Worm (Caenorhabditis elegans): ENCODE measurements around the gene Y72A10A.1.

Gene Y72A10A.1

ce11 chrX:6109288-6109770 is 28.8 kb downstream of the Y72A10A.1 start, which contains the start of gene kynu-1:
kynu-1 (minus strand) TSS chrX:6109338.
- peak; percentile 56 for TF ChIP-seq dve-1 (tag; optimal IDR thresholded peaks at IDR 0.05; ENCODE audit: insufficient read depth)
- peak; percentile 83 for TF ChIP-seq nhr-28 (tag; optimal IDR thresholded peaks at IDR 0.05)
- TF ChIP-seq dmd-6 (GFP tag; IDR thresholded peaks at IDR 0.05): peak; percentile 31; the same call in 1 of the 2 replicates
- TF ChIP-seq aly-2 (tag; optimal IDR thresholded peaks at IDR 0.05): no peak
- TF ChIP-seq nhr-6 (tag; optimal IDR thresholded peaks at IDR 0.05): no peak
- TF ChIP-seq lsy-2 (tag; optimal IDR thresholded peaks at IDR 0.05): peak in 1 of 2 experiments; percentile 27
- no peak for TF ChIP-seq daf-16 (GFP tag; optimal IDR thresholded peaks at IDR 0.05)
- TF ChIP-seq daf-16 (tag; optimal IDR thresholded peaks at IDR 0.05): peak; percentile 45
- TF ChIP-seq hlh-11 (tag; optimal IDR thresholded peaks at IDR 0.05): peak; percentile 50

DNA sequence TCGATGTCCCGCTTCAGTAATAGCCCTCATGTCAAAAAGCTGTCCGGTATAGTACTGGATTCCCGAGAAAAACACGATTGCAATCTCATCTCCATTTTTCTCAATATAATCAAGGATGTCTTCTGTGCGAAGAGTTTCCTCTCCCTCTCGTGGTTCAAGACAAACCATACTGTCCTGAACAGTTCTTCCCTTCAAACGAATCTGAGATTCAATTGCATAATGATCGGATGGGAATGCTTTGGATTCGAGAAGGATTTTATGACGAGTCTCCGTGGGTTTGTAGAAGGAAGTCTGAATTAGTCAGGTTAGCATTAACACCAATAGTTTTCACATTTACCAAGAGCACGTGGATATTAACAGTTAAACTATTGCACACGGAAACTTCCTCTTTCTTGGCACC is 30.2 kb downstream of the Y72A10A.1 start:
- TF ChIP-seq unc-62 (GFP tag; optimal IDR thresholded peaks at IDR 0.05 in 1 of 2) (peak in 1 of 2 experiments; percentile 93), unc-62 (tag; optimal IDR thresholded peaks at IDR 0.05) (no peak), aha-1 (tag) (peak; percentile 31), tag-97 (GFP tag; IDR thresholded peaks at IDR 0.05) (no peak)

DNA sequence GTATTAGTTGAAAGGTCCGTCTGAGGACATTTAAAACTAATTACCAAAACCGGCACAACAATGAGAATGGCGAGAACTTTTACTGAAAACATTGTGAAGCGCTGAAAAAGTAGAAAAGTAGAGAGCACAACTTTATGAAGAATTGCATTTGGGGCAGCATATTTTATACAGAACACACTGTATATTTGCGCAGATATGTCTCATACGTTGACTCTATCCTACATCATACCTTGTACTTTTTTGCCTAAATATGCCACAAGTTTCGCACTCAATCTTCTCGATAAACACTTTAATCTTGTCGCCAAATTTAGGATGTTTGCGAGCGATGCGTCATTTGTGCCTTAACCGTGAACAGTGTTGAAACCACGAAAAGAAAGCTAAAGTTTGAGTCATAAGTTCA is 34.8 kb downstream of the Y72A10A.1 start, which contains the start of gene C15H9.11:
Gene C15H9.11 (minus strand): TSS at position 101 of the 400 bp plus-strand sequence.
- TF ChIP-seq F44E2.7 (GFP tag; IDR thresholded peaks at IDR 0.05) (no peak), dve-1 (tag; optimal IDR thresholded peaks at IDR 0.05; ENCODE audit: insufficient read depth) (no peak), nhr-25 (tag; optimal IDR thresholded peaks at IDR 0.05; ENCODE audit: borderline replicate concordance, insufficient read depth) (no peak), lin-1 (GFP tag; IDR thresholded peaks at IDR 0.05) (no peak), nhr-28 (tag; optimal IDR thresholded peaks at IDR 0.05) (no peak), nhr-41 (GFP tag; IDR thresholded peaks at IDR 0.05) (no peak)

- TF ChIP-seq aha-1 (tag) (peak; percentile 93), gei-8 (GFP tag; optimal IDR thresholded peaks at IDR 0.05) (no peak), R02D3.7 (tag; optimal IDR thresholded peaks at IDR 0.05) (no peak), snpc-1.2 (GFP tag; IDR thresholded peaks at IDR 0.05) (no peak), F10B5.3 (tag; optimal IDR thresholded peaks at IDR 0.05) (no peak), mdt-29 (GFP tag; IDR thresholded peaks at IDR 0.05) (no peak), nhr-28 (tag; optimal IDR thresholded peaks at IDR 0.05) (peak; percentile 65), rbr-2 (tag; optimal IDR thresholded peaks at IDR 0.05) (no peak), dmd-6 (GFP tag; IDR thresholded peaks at IDR 0.05) (peak; percentile 40; the same call in 1 of the 2 replicates), unc-62 (GFP tag; optimal IDR thresholded peaks at IDR 0.05 in 1 of 2) (peak in 1 of 2 experiments; percentile 13), unc-62 (tag; optimal IDR thresholded peaks at IDR 0.05) (no peak), unc-39 (tag; optimal IDR thresholded peaks at IDR 0.05) (no peak), ces-1 (GFP tag; optimal IDR thresholded peaks at IDR 0.05) (no peak), hlh-11 (tag; optimal IDR thresholded peaks at IDR 0.05) (peak; percentile 13), daf-16 (GFP tag; optimal IDR thresholded peaks at IDR 0.05) (no peak), daf-16 (tag; optimal IDR thresholded peaks at IDR 0.05) (peak; percentile 22), dve-1 (tag; optimal IDR thresholded peaks at IDR 0.05; ENCODE audit: insufficient read depth) (peak; percentile 21), madf-5 (GFP tag; IDR thresholded peaks at IDR 0.05) (no peak), nhr-77 (tag; optimal IDR thresholded peaks at IDR 0.05) (no peak), ceh-20 (GFP tag; IDR thresholded peaks at IDR 0.05) (no peak), zfp-3 (GFP tag; conservative IDR thresholded peaks at IDR 0.05) (no peak), php-3 (GFP tag; IDR thresholded peaks at IDR 0.05) (peak; percentile 66; the same call in 1 of the 2 replicates), lim-7 (GFP tag; IDR thresholded peaks at IDR 0.05) (no peak)
Observed at ce11 chrX:6100395-6101099, 37.6 kb downstream of the Y72A10A.1 start.

- TF ChIP-seq dve-1 (tag; optimal IDR thresholded peaks at IDR 0.05; ENCODE audit: insufficient read depth) (peak; percentile 57), arid-1 (GFP tag; conservative IDR thresholded peaks at IDR 0.05) (no peak), T20F7.1 (GFP tag; optimal IDR thresholded peaks at IDR 0.05) (no peak), lin-1 (GFP tag; IDR thresholded peaks at IDR 0.05) (0 out of 2 replicates have a peak, but pooled peaks have one; percentile 38), nhr-42 (GFP tag; IDR thresholded peaks at IDR 0.05) (no peak), ZK337.2 (GFP tag; IDR thresholded peaks at IDR 0.05) (no peak), vab-7 (GFP tag; IDR thresholded peaks at IDR 0.05) (no peak), php-3 (GFP tag; IDR thresholded peaks at IDR 0.05) (peak; percentile 51; the same call in 1 of the 2 replicates), egl-27 (tag; optimal IDR thresholded peaks at IDR 0.05) (no peak), mep-1 (tag; optimal IDR thresholded peaks at IDR 0.05) (no peak), zip-2 (tag; optimal IDR thresholded peaks at IDR 0.05) (no peak), daf-8 (GFP tag; IDR thresholded peaks at IDR 0.05) (no peak), duxl-1 (tag; optimal IDR thresholded peaks at IDR 0.05; ENCODE audit: poor library complexity) (no peak), F44E2.7 (GFP tag; IDR thresholded peaks at IDR 0.05) (no peak), nhr-76 (tag; optimal IDR thresholded peaks at IDR 0.05) (no peak)
Observed at ce11 chrX:6098420-6098819, 39.7 kb downstream of the Y72A10A.1 start.
